Worm (Caenorhabditis elegans) whole organism, L3 larva: Measurements from ENCODE around the gene C46F9.6.

Experiments
- R02D3.7 ChIP-seq: fragments of 150-350 bp; optimal IDR thresholded peaks from 2 replicates; lab custom pipeline; 2014; ENCODE audit warnings: missing biosample characterization, missing genetic modification characterization
- egl-5 ChIP-seq: fragments of 150-350 bp; optimal IDR thresholded peaks from 2 replicates; lab custom pipeline; 2017; ENCODE audit warnings: missing biosample characterization, missing genetic modification reagents, missing genetic modification characterization, inconsistent platforms
- elt-1 ChIP-seq: fragments of 150-350 bp; optimal IDR thresholded peaks from 2 replicates; lab custom pipeline; 2014; ENCODE audit warnings: missing biosample characterization, missing genetic modification characterization
- tbx-2 ChIP-seq: sonication (generic microtip); optimal IDR thresholded peaks from 2 replicates; lab custom pipeline; 2016; ENCODE audit warnings: mild to moderate bottlenecking, missing genetic modification characterization, missing compliant biosample characterization
- unc-39 ChIP-seq: sonication (generic microtip); optimal IDR thresholded peaks from 4 replicates; lab custom pipeline; 2017; ENCODE audit warnings: missing biosample characterization, missing genetic modification characterization
- ztf-11 ChIP-seq: fragments of 150-350 bp; optimal IDR thresholded peaks from 2 replicates; lab custom pipeline; 2014; ENCODE audit warnings: missing biosample characterization, missing genetic modification characterization

DNA sequence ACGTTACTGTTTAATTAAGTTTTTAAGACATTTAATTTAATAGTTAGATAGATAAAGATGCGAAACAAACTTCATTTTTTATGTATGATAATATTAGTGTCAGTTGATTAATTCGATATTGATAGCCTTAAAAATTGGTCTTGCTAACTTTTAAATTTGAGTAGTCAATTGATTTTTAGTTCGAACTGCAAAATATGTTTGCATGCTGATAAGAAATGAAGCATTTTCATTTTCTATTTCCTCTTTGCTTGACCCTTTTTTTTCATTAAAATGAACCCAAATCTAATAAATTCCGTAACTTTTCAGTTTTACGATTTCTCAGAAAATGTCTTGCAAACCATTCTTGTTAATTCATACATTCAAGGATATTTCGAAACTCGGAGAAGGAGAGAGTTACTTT, 7.1 kb downstream of the C46F9.6 start, which contains the start of gene math-22:
- TF ChIP-seq tbx-2 (tag; lab: Kevin White, UChicago) (no peak), elt-1 (tag; lab: Kevin White, UChicago) (no peak), egl-5 (tag; lab: Kevin White, UChicago) (no peak), ztf-11 (tag; lab: Kevin White, UChicago) (no peak), R02D3.7 (tag; lab: Kevin White, UChicago) (no peak), unc-39 (tag; lab: Kevin White, UChicago) (no peak)
